Worm (Caenorhabditis elegans) whole organism, L1 larva: ENCODE results near the gene srx-56.

ENCODE experiments used
- alr-1 ChIP-seq: fragments of 200-800 bp; sonication (Bioruptor generic); optimal IDR thresholded peaks from 2 replicates; lab custom pipeline; 2018; ENCODE audit warnings: borderline replicate concordance, mild to moderate bottlenecking, missing genetic modification characterization, missing compliant biosample characterization
- ceh-90 ChIP-seq: sonication (generic microtip); optimal IDR thresholded peaks from 2 replicates; lab custom pipeline; 2016; ENCODE audit warnings: missing genetic modification characterization, missing compliant biosample characterization
- egl-27 ChIP-seq, 2 experiments: fragments of 150-350 bp in 1 of 2; sonication (generic microtip); optimal IDR thresholded peaks; 3 replicates each; lab custom pipeline; 2017 to 2018; ENCODE audit warnings: missing biosample characterization in 2 of 2, missing genetic modification characterization in 2 of 2, missing genetic modification reagents in 2 of 2
- fos-1 ChIP-seq: fragments of 150-350 bp; optimal IDR thresholded peaks from 2 replicates; lab custom pipeline; 2014; ENCODE audit warnings: missing biosample characterization, missing genetic modification characterization
- lin-13 ChIP-seq: fragments of 150-350 bp; optimal IDR thresholded peaks from 2 replicates; lab custom pipeline; 2014; ENCODE audit warnings: missing biosample characterization, missing genetic modification reagents, missing genetic modification characterization
- lin-39 ChIP-seq: fragments of 150-350 bp; optimal IDR thresholded peaks from 2 replicates; lab custom pipeline; 2014; ENCODE audit warnings: missing biosample characterization, missing genetic modification reagents, missing genetic modification characterization

ce11 chrV:7403501-7403900, 29.3 kb downstream of the srx-56 start:
- no peak for TF ChIP-seq ceh-90
- no peak for TF ChIP-seq fos-1
- no peak for TF ChIP-seq egl-27 (tag; optimal IDR thresholded peaks at IDR 0.05; lab: Kevin White, UChicago)
- TF ChIP-seq lin-39 (tag; lab: Kevin White, UChicago), result no peak
- no peak for TF ChIP-seq alr-1 (tag; lab: Kevin White, UChicago)
- TF ChIP-seq lin-13 (GFP tag; lab: Kevin White, UChicago), result no peak
